Fruit fly (Drosophila melanogaster) whole organism, wandering third instar larva: Measurements from ENCODE around the gene CG10877.

ENCODE experiments used
- Abd-B ChIP-seq: fragments of >200 bp; optimal IDR thresholded peaks from 2 replicates; lab custom pipeline; 2017; ENCODE audit warnings: missing biosample characterization, missing genetic modification characterization
- CG32264 ChIP-seq: fragments of 200-800 bp; sonication (Bioruptor generic); optimal IDR thresholded peaks from 2 replicates; lab custom pipeline; 2016; ENCODE audit warnings: missing biosample characterization, missing genetic modification characterization
- CG9705 ChIP-seq: fragments of 200-800 bp; sonication (Bioruptor generic); optimal IDR thresholded peaks from 2 replicates; lab custom pipeline; 2018; ENCODE audit warnings: missing biosample characterization, mild to moderate bottlenecking, missing genetic modification characterization
- Dfd ChIP-seq: fragments of >200 bp; optimal IDR thresholded peaks from 2 replicates; lab custom pipeline; 2017; ENCODE audit warnings: missing biosample characterization, missing genetic modification characterization
- Dif ChIP-seq: fragments of 200-275, 200-300 bp; sonication (Bioruptor generic); optimal IDR thresholded peaks from 2 replicates; lab custom pipeline; 2018; ENCODE audit warnings: missing biosample characterization, missing genetic modification characterization; ENCODE audit not compliant: partially characterized antibody
- GATAd ChIP-seq: sonication (Bioruptor generic); optimal IDR thresholded peaks from 2 replicates; lab custom pipeline; 2016; ENCODE audit warnings: missing biosample characterization, missing genetic modification characterization
- HLH106 ChIP-seq: fragments of 200-800 bp; optimal IDR thresholded peaks from 3 replicates; lab custom pipeline; 2019; ENCODE audit warnings: missing biosample characterization, mild to moderate bottlenecking, missing genetic modification characterization, moderate library complexity
- Hnf4 ChIP-seq: fragments of 200-800 bp; sonication (Bioruptor generic); optimal IDR thresholded peaks from 2 replicates; lab custom pipeline; 2016; ENCODE audit warnings: missing biosample characterization, mild to moderate bottlenecking, missing genetic modification characterization
- Hr78 ChIP-seq: fragments of >200 bp; optimal IDR thresholded peaks from 2 replicates; lab custom pipeline; 2017; ENCODE audit warnings: missing biosample characterization, missing genetic modification characterization
- Hr83 ChIP-seq: fragments of 200-300 bp; sonication (Bioruptor generic); optimal IDR thresholded peaks from 2 replicates; lab custom pipeline; 2016; ENCODE audit warnings: missing biosample characterization, mild to moderate bottlenecking, missing genetic modification characterization, moderate library complexity; ENCODE audit not compliant: poor library complexity, severe bottlenecking
- Jra ChIP-seq: sonication (Bioruptor generic); optimal IDR thresholded peaks from 2 replicates; lab custom pipeline; 2016; ENCODE audit warnings: missing biosample characterization, missing genetic modification characterization
- Mio ChIP-seq: sonication (Bioruptor generic); optimal IDR thresholded peaks from 2 replicates; lab custom pipeline; 2016; ENCODE audit warnings: missing biosample characterization, missing genetic modification characterization
- Myc ChIP-seq: fragments of >200 bp; optimal IDR thresholded peaks from 2 replicates; lab custom pipeline; 2017
- N ChIP-seq: fragments of >200 bp; optimal IDR thresholded peaks from 2 replicates; lab custom pipeline; 2018; ENCODE audit warnings: missing biosample characterization, missing external identifiers, missing genetic modification characterization
- OdsH ChIP-seq: fragments of 200-800 bp; sonication (Bioruptor generic); optimal IDR thresholded peaks from 2 replicates; lab custom pipeline; 2016; ENCODE audit warnings: missing biosample characterization, mild to moderate bottlenecking, missing genetic modification characterization
- Rel ChIP-seq, 2 experiments: fragments of 200-800 bp; sonication (Bioruptor generic) in 1 of 2; optimal IDR thresholded peaks; 2 replicates in 1 of 2; 3 replicates in 1 of 2; lab custom pipeline; 2016 to 2019; ENCODE audit warnings: mild to moderate bottlenecking in 2 of 2, missing biosample characterization in 2 of 2, missing genetic modification characterization in 2 of 2, moderate library complexity in 1 of 2
- Sp1 ChIP-seq: fragments of 200-800 bp; sonication (Bioruptor generic); optimal IDR thresholded peaks from 3 replicates; lab custom pipeline; 2019; ENCODE audit warnings: missing biosample characterization, mild to moderate bottlenecking, missing genetic modification characterization, moderate library complexity
- Vsx2 ChIP-seq: fragments of 200-300, 225-300 bp; sonication (Bioruptor generic); optimal IDR thresholded peaks from 2 replicates; lab custom pipeline; 2018; ENCODE audit warnings: missing biosample characterization, missing genetic modification characterization; ENCODE audit not compliant: partially characterized antibody
- br ChIP-seq: fragments of 200-800 bp; sonication (Bioruptor generic); optimal IDR thresholded peaks from 2 replicates; lab custom pipeline; 2016; ENCODE audit warnings: missing biosample characterization, missing genetic modification characterization
- brk ChIP-seq: fragments of 200-800 bp; sonication (Bioruptor generic); optimal IDR thresholded peaks from 2 replicates; lab custom pipeline; 2016; ENCODE audit warnings: missing biosample characterization, mild to moderate bottlenecking, missing genetic modification characterization
- dl ChIP-seq, 2 experiments: fragments of 175-275, 200-275 bp in 1 of 2; fragments of 200-275 bp in 1 of 2; sonication (Bioruptor generic); optimal IDR thresholded peaks; lab custom pipeline; 2018; ENCODE audit warnings: mild to moderate bottlenecking in 2 of 2, missing biosample characterization in 2 of 2, missing genetic modification characterization in 2 of 2, moderate library complexity in 2 of 2; ENCODE audit not compliant: partially characterized antibody in 2 of 2, insufficient read depth in 1 of 2
- dmrt93B ChIP-seq: fragments of 200-800 bp; sonication (Bioruptor generic); optimal IDR thresholded peaks from 2 replicates; lab custom pipeline; 2018; ENCODE audit warnings: missing biosample characterization, mild to moderate bottlenecking, missing genetic modification characterization
- fru ChIP-seq: fragments of 200-800 bp; sonication (Bioruptor generic); optimal IDR thresholded peaks from 3 replicates; lab custom pipeline; 2016; ENCODE audit warnings: missing biosample characterization, mild to moderate bottlenecking, missing genetic modification characterization
- h ChIP-seq: fragments of 200-800 bp; sonication (Bioruptor generic); optimal IDR thresholded peaks from 3 replicates; lab custom pipeline; 2016; ENCODE audit warnings: missing biosample characterization, mild to moderate bottlenecking, missing genetic modification characterization
- jim ChIP-seq: fragments of 175-275, 200-325 bp; sonication (Bioruptor generic); optimal IDR thresholded peaks from 2 replicates; lab custom pipeline; 2016; ENCODE audit warnings: missing biosample characterization, mild to moderate bottlenecking, missing genetic modification characterization
- lola ChIP-seq: fragments of >200 bp; optimal IDR thresholded peaks from 2 replicates; lab custom pipeline; 2017; ENCODE audit warnings: missing biosample characterization, missing genetic modification characterization
- pan ChIP-seq: fragments of >200 bp; optimal IDR thresholded peaks from 2 replicates; lab custom pipeline; 2017
- psq ChIP-seq: fragments of 200-800 bp; sonication (Bioruptor generic); optimal IDR thresholded peaks from 3 replicates; lab custom pipeline; 2017; ENCODE audit warnings: missing biosample characterization, mild to moderate bottlenecking, missing genetic modification characterization, moderate library complexity
- rgr ChIP-seq: fragments of 200-800 bp; sonication (Bioruptor generic); optimal IDR thresholded peaks from 3 replicates; lab custom pipeline; 2016; ENCODE audit warnings: missing biosample characterization, mild to moderate bottlenecking, missing genetic modification characterization
- sage ChIP-seq: fragments of 200-800 bp; sonication (Bioruptor generic); optimal IDR thresholded peaks from 2 replicates; lab custom pipeline; 2016; ENCODE audit warnings: missing biosample characterization, mild to moderate bottlenecking, missing genetic modification characterization
- sv ChIP-seq: fragments of 200-800 bp; sonication (Bioruptor generic); optimal IDR thresholded peaks from 3 replicates; lab custom pipeline; 2016; ENCODE audit warnings: missing biosample characterization, missing genetic modification characterization
- tai ChIP-seq: sonication (Bioruptor generic); optimal IDR thresholded peaks from 2 replicates; lab custom pipeline; 2016; ENCODE audit warnings: missing biosample characterization, missing genetic modification characterization
- usp ChIP-seq: fragments of >200 bp; optimal IDR thresholded peaks from 2 replicates; lab custom pipeline; 2017; ENCODE audit warnings: missing biosample characterization, missing genetic modification characterization
- woc ChIP-seq: sonication (Bioruptor generic); optimal IDR thresholded peaks from 2 replicates; lab custom pipeline; 2016; ENCODE audit warnings: missing biosample characterization, mild to moderate bottlenecking, missing genetic modification characterization

CG10877 gene

dm6 chr3R:20602599-20602998 lies 38.7 kb upstream of the CG10877 start:
- TF ChIP-seq lola (GFP tag; lab: Kevin White, UChicago): no peak
- TF ChIP-seq sage: no peak
- TF ChIP-seq OdsH (GFP tag; lab: Kevin White, UChicago): no peak

dm6 chr3R:20600109-20600508 lies 36.2 kb upstream of the CG10877 start:
- TF ChIP-seq rgr (GFP tag; lab: Kevin White, UChicago): no peak
- no peak for TF ChIP-seq dmrt93B
- TF ChIP-seq Hr78 (GFP tag; lab: Kevin White, UChicago): no peak
- no peak for TF ChIP-seq GATAd
- no peak for TF ChIP-seq br
- TF ChIP-seq Abd-B: no peak
- TF ChIP-seq sv (GFP tag; lab: Kevin White, UChicago): no peak
- TF ChIP-seq woc: no peak
- TF ChIP-seq tai (GFP tag; lab: Kevin White, UChicago): no peak
- TF ChIP-seq h (GFP tag; lab: Kevin White, UChicago): no peak
- TF ChIP-seq dl (GFP tag; optimal IDR thresholded peaks at IDR 0.05; lab: Kevin White, UChicago; ENCODE audit: insufficient read depth in 1 of 2, partially characterized antibody in 2 of 2): no peak
- TF ChIP-seq Hr83 (GFP tag; lab: Kevin White, UChicago): no peak
- TF ChIP-seq Sp1 (GFP tag; lab: Kevin White, UChicago): no peak
- TF ChIP-seq pan (lab: Kevin White, UChicago): no peak
- TF ChIP-seq Jra: no peak
- TF ChIP-seq Rel (GFP tag; optimal IDR thresholded peaks at IDR 0.05; lab: Kevin White, UChicago): no peak
- no peak for TF ChIP-seq Rel (tag; optimal IDR thresholded peaks at IDR 0.05; lab: Kevin White, UChicago)
- TF ChIP-seq Mio (GFP tag; lab: Kevin White, UChicago): no peak
- no peak for TF ChIP-seq psq (GFP tag; lab: Kevin White, UChicago)
- no peak for TF ChIP-seq sage
- no peak for TF ChIP-seq Vsx2 (GFP tag; lab: Kevin White, UChicago)

dm6 chr3R:20597407-20598325 lies 33.8 kb upstream of the CG10877 start:
- no peak for TF ChIP-seq lola (GFP tag; lab: Kevin White, UChicago)
- TF ChIP-seq HLH106 (tag; lab: Kevin White, UChicago): no peak
- TF ChIP-seq brk (GFP tag; lab: Kevin White, UChicago): no peak
- no peak for TF ChIP-seq rgr (GFP tag; lab: Kevin White, UChicago)
- no peak for TF ChIP-seq Hnf4 (GFP tag; lab: Kevin White, UChicago)
- TF ChIP-seq usp (GFP tag; lab: Kevin White, UChicago): no peak
- TF ChIP-seq Vsx2 (GFP tag; lab: Kevin White, UChicago): no peak
- TF ChIP-seq Dfd (GFP tag; lab: Kevin White, UChicago): no peak
- TF ChIP-seq Myc (lab: Kevin White, UChicago): no peak
- no peak for TF ChIP-seq fru (GFP tag; lab: Kevin White, UChicago)
- TF ChIP-seq Dif: no peak
- TF ChIP-seq dmrt93B: no peak
- no peak for TF ChIP-seq pan (lab: Kevin White, UChicago)
- no peak for TF ChIP-seq N (GFP tag; lab: Kevin White, UChicago)
- no peak for TF ChIP-seq CG9705 (GFP tag; lab: Kevin White, UChicago)
- TF ChIP-seq jim (GFP tag; lab: Kevin White, UChicago): no peak
- no peak for TF ChIP-seq sv (GFP tag; lab: Kevin White, UChicago)
- TF ChIP-seq CG32264 (GFP tag; lab: Kevin White, UChicago): no peak
- TF ChIP-seq, all 38 proteins: peak for 0
